Worm (Caenorhabditis elegans): ENCODE measurements around the gene mutd-1.

- TF ChIP-seq snpc-4 (GFP tag; optimal IDR thresholded peaks at IDR 0.05) (no peak), snpc-4 (tag; optimal IDR thresholded peaks at IDR 0.05) (no peak), mxl-1 (tag; optimal IDR thresholded peaks at IDR 0.05) (no peak), nfya-1 (tag; optimal IDR thresholded peaks at IDR 0.05; ENCODE audit: borderline replicate concordance, insufficient read depth) (no peak), mel-28 (tag; optimal IDR thresholded peaks at IDR 0.05; ENCODE audit: borderline replicate concordance) (no peak), ztf-25 (GFP tag; IDR thresholded peaks at IDR 0.05) (no peak), bed-1 (GFP tag; IDR thresholded peaks at IDR 0.05) (no peak)
Measured at ce11 chrIV:7159586-7159985, 25.7 kb upstream of the mutd-1 start.
